Worm (Caenorhabditis elegans) whole organism, early embryonic: ENCODE results near the gene C32H11.3.

Source experiments
- B0310.2 ChIP-seq: sonication (generic microtip); optimal IDR thresholded peaks from 2 replicates; lab custom pipeline; 2016; ENCODE audit warnings: mild to moderate bottlenecking, missing genetic modification characterization, missing compliant biosample characterization
- ama-1 ChIP-seq: fragments of 150-350 bp; optimal IDR thresholded peaks from 2 replicates; lab custom pipeline; 2014
- flt-1 ChIP-seq: fragments of 200-800 bp; sonication (Bioruptor generic); IDR thresholded peaks from 2 replicates; pipeline ENCODE4 v1.3.6; 2022; ENCODE audit warnings: missing genetic modification characterization, missing compliant biosample characterization
- pes-1 ChIP-seq: fragments of 200-800 bp; sonication (Bioruptor generic); IDR thresholded peaks from 2 replicates; pipeline ENCODE4 v1.3.6; 2022; ENCODE audit warnings: missing genetic modification reagents, missing genetic modification characterization, missing compliant biosample characterization

DNA sequence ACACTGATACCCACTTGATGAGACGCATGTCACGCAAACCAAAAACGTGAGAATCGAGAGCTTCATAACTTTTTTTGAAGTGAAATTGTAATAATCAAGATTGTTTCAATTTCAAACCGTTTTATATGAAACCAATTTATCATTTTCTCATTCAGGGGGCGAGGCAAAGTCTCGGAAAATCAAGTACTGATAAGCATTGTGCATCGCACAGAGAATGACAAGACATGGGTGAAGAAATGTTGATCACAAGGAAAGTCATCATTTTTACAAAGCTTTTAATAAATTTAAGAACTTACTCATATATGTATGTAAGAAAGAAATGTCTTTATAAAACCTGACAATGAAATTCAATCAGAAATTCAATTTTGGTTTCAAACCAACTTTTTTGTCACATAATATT is 11.8 kb upstream of the C32H11.3 start, which contains the start of gene K08D8.3:
- TF ChIP-seq ama-1 (lab: Kevin White, UChicago) (no peak), pes-1 (no peak), flt-1 (GFP tag; lab: Robert Waterston, UW) (no peak), B0310.2 (tag; lab: Kevin White, UChicago) (no peak)
